Worm (Caenorhabditis elegans) whole organism, young adult: ENCODE measurements around the gene dyf-2.

Experiments
- B0261.1 ChIP-seq: sonication (generic microtip); optimal IDR thresholded peaks from 2 replicates; lab custom pipeline; 2016; ENCODE audit warnings: mild to moderate bottlenecking, missing genetic modification characterization, moderate library complexity, missing compliant biosample characterization
- F10E7.11 ChIP-seq: sonication (generic microtip); optimal IDR thresholded peaks from 2 replicates; lab custom pipeline; 2017; ENCODE audit warnings: mild to moderate bottlenecking, missing genetic modification characterization, moderate library complexity, missing compliant biosample characterization
- K12H6.12 ChIP-seq: fragments of 200-800 bp; sonication (Bioruptor generic); optimal IDR thresholded peaks from 2 replicates; lab custom pipeline; 2018; ENCODE audit warnings: mild to moderate bottlenecking, missing genetic modification characterization, missing compliant biosample characterization
- Y53G8AR.9 ChIP-seq: fragments of 200-800 bp; sonication (Bioruptor generic); conservative IDR thresholded peaks from 2 replicates; pipeline ENCODE4 v1.3.6; 2022; ENCODE audit warnings: missing genetic modification reagents, missing genetic modification characterization, missing compliant biosample characterization
- Y56A3A.18 ChIP-seq: fragments of 200-800 bp; sonication (Bioruptor generic); IDR thresholded peaks from 2 replicates; pipeline ENCODE4 v1.3.6; 2022; ENCODE audit warnings: missing genetic modification reagents, missing genetic modification characterization, missing compliant biosample characterization
- ZK185.1 ChIP-seq: sonication (generic microtip); optimal IDR thresholded peaks from 2 replicates; lab custom pipeline; 2016; ENCODE audit warnings: mild to moderate bottlenecking, missing genetic modification characterization, missing compliant biosample characterization; ENCODE audit not compliant: poor library complexity, severe bottlenecking
- aptf-3 ChIP-seq: fragments of 200-800 bp; sonication (Bioruptor generic); IDR thresholded peaks from 2 replicates; pipeline ENCODE4 v1.3.6; 2022; ENCODE audit warnings: missing genetic modification characterization, missing compliant biosample characterization
- attf-3 ChIP-seq: fragments of 200-800 bp; sonication (Bioruptor generic); conservative IDR thresholded peaks from 2 replicates; pipeline ENCODE4 v1.3.6; 2022; ENCODE audit warnings: missing genetic modification reagents, missing genetic modification characterization, missing compliant biosample characterization
- cebp-2 ChIP-seq: fragments of 200-800 bp; sonication (Bioruptor generic); IDR thresholded peaks from 2 replicates; pipeline ENCODE4 v1.3.6; 2022; ENCODE audit warnings: missing genetic modification characterization, missing compliant biosample characterization
- ceh-100 ChIP-seq: fragments of 200-800 bp; sonication (Bioruptor generic); IDR thresholded peaks from 2 replicates; pipeline ENCODE4 v1.3.6; 2022; ENCODE audit warnings: missing genetic modification reagents, missing genetic modification characterization, missing compliant biosample characterization
- hlh-26 ChIP-seq: fragments of 200-800 bp; sonication (Bioruptor generic); conservative IDR thresholded peaks from 2 replicates; pipeline ENCODE4 v1.3.6; 2022; ENCODE audit warnings: missing genetic modification reagents, missing genetic modification characterization, missing compliant biosample characterization
- hsf-1 ChIP-seq: fragments of 200-800 bp; sonication (Bioruptor generic); IDR thresholded peaks from 2 replicates; pipeline ENCODE4 v1.3.6; 2022; ENCODE audit warnings: missing genetic modification reagents, missing genetic modification characterization, missing compliant biosample characterization
- madf-3 ChIP-seq: fragments of 200-800 bp; sonication (Bioruptor generic); IDR thresholded peaks from 2 replicates; pipeline ENCODE4 v1.3.6; 2022; ENCODE audit warnings: missing genetic modification reagents, missing genetic modification characterization, missing compliant biosample characterization
- nfya-1 ChIP-seq: sonication (generic microtip); optimal IDR thresholded peaks from 2 replicates; lab custom pipeline; 2017; ENCODE audit warnings: antibody characterized with exemption, missing compliant biosample characterization, missing genetic modification characterization, borderline replicate concordance; ENCODE audit not compliant: insufficient read depth
- pha-4 ChIP-seq: fragments of 150-350 bp; sonication (generic microtip); optimal IDR thresholded peaks from 2 replicates; lab custom pipeline; 2014; ENCODE audit warnings: missing biosample characterization, missing genetic modification reagents, missing genetic modification characterization
- repo-1 ChIP-seq: sonication (generic microtip); optimal IDR thresholded peaks from 2 replicates; lab custom pipeline; 2017; ENCODE audit warnings: mild to moderate bottlenecking, missing genetic modification characterization, missing compliant biosample characterization
- ztf-25 ChIP-seq: fragments of 200-800 bp; sonication (Bioruptor generic); IDR thresholded peaks from 2 replicates; pipeline ENCODE4 v1.3.6; 2022; ENCODE audit warnings: missing genetic modification reagents, missing genetic modification characterization, missing compliant biosample characterization

Gene dyf-2

DNA sequence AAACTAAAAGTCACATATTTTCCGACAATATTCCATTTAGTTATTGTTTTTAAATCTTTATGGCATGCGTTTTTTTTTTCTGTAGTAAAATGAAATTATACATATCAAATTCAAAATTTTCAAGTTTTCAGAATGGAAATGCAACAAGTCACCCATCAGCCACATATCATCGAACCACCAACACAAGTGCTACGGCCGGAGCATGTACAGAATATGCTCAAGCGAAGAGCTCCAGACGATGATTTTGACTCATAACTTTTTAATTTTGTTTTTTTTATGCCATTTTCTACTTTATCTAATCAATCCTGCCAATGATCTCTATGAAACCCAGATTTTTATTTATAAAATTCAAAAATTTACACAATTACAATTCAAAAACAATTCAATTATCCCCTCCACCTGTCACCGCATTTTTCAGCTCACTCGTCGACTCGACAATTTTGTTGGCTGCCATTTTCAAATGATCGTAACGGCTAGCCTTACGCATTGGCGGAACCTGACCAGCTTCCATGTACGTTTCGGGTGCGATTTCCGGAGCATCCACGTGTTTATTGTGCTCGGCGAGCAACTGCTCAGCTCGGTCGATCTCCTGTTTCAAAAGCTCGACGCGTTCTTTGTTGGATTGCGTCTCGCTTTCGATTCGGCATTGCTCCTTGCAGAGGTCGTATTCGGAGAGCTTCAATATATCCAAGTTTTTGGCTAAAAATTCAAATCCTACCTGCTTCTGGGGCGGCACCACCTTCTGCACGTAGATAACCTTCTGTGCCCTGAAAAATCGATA is 60.4 kb downstream of the dyf-2 start (continued):
- no peak for TF ChIP-seq ceh-100
- TF ChIP-seq B0261.1 (tag; lab: Kevin White, UChicago): no peak
- 0 out of 2 replicates have a peak, but pooled peaks have one; percentile 52 for TF ChIP-seq madf-3 (GFP tag; lab: Robert Waterston, UW)
- no peak; the same call in 1 of the 2 replicates for TF ChIP-seq Y56A3A.18 (GFP tag; lab: Robert Waterston, UW)
- no peak for TF ChIP-seq F10E7.11
- TF ChIP-seq K12H6.12 (tag; lab: Kevin White, UChicago): no peak
- TF ChIP-seq cebp-2 (GFP tag; lab: Robert Waterston, UW): no peak
- peak; percentile 55; the same call in 1 of the 2 replicates for TF ChIP-seq hsf-1 (GFP tag; lab: Robert Waterston, UW)
- peak; percentile 11 for TF ChIP-seq repo-1 (tag; lab: Kevin White, UChicago)
- TF ChIP-seq attf-3 (GFP tag; lab: Robert Waterston, UW): no peak
- peak; percentile 37 for TF ChIP-seq ZK185.1 (tag; lab: Kevin White, UChicago)
- TF ChIP-seq pha-4 (tag; lab: Kevin White, UChicago): no peak
- TF ChIP-seq ztf-25: no peak
- TF ChIP-seq hlh-26 (GFP tag; lab: Robert Waterston, UW): no peak
- no peak for TF ChIP-seq aptf-3 (GFP tag; lab: Robert Waterston, UW)
- no peak for TF ChIP-seq nfya-1 (tag; lab: Kevin White, UChicago)
- peak; percentile 77; the same call in 1 of the 2 replicates for TF ChIP-seq Y53G8AR.9 (GFP tag; lab: Robert Waterston, UW)
